Fruit fly (Drosophila melanogaster): Measurements from ENCODE around the gene CatB.

DNA sequence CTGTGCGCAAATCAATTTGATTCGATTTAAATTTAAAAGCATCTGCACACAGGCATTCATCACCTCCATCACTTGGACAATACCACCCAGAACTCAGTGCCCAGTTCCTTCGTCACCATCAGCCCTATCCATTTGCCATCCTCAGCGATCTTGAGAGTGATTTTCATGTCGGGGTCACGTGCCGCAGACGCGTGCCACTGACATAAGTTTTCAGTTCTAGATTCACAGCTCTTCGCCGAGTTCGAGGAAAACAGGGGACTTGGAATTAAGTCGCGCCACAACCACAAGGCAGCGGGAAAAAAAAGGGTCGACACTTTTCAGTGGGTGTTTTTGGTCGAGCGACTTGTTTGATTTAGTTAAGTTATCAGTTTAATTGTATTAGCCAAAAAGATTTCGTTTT, 37.7 kb downstream of the CatB start:
- TF ChIP-seq pad (GFP tag; optimal IDR thresholded peaks at IDR 0.05) (no peak), CG5204 (GFP tag; optimal IDR thresholded peaks at IDR 0.05) (no peak), cnc (optimal IDR thresholded peaks at IDR 0.05) (no peak), cic (GFP tag; optimal IDR thresholded peaks at IDR 0.05) (no peak), Clk (GFP tag; optimal IDR thresholded peaks at IDR 0.05) (no peak), CG1620 (GFP tag; optimal IDR thresholded peaks at IDR 0.05) (no peak), CG33017 (tag; optimal IDR thresholded peaks at IDR 0.05) (no peak), kay (GFP tag; ENCODE audit: borderline replicate concordance) (no peak), Crg-1 (GFP tag; optimal IDR thresholded peaks at IDR 0.05) (no peak), CG14711 (tag; optimal IDR thresholded peaks at IDR 0.05) (no peak), CG7045 (GFP tag; optimal IDR thresholded peaks at IDR 0.05) (no peak)
